Worm (Caenorhabditis elegans) whole organism, early embryonic: ENCODE results near the gene lips-11.

ENCODE experiments used
- ama-1 ChIP-seq: fragments of 150-350 bp; optimal IDR thresholded peaks from 2 replicates; lab custom pipeline; 2014
- ceh-13 ChIP-seq: fragments of 200-800 bp; sonication (Bioruptor generic); optimal IDR thresholded peaks from 2 replicates; lab custom pipeline; 2018; ENCODE audit warnings: mild to moderate bottlenecking, missing genetic modification characterization, missing compliant biosample characterization
- ets-7 ChIP-seq: sonication (generic microtip); optimal IDR thresholded peaks from 2 replicates; lab custom pipeline; 2016; ENCODE audit warnings: missing genotype, missing genetic modification characterization, missing compliant biosample characterization
- flt-1 ChIP-seq: fragments of 200-800 bp; sonication (Bioruptor generic); IDR thresholded peaks from 2 replicates; pipeline ENCODE4 v1.3.6; 2022; ENCODE audit warnings: missing genetic modification characterization, missing compliant biosample characterization
- hmbx-1 ChIP-seq: sonication (generic microtip); optimal IDR thresholded peaks from 2 replicates; lab custom pipeline; 2016; ENCODE audit warnings: mild to moderate bottlenecking, missing genetic modification characterization, missing compliant biosample characterization
- pes-1 ChIP-seq: fragments of 200-800 bp; sonication (Bioruptor generic); IDR thresholded peaks from 2 replicates; pipeline ENCODE4 v1.3.6; 2022; ENCODE audit warnings: missing genetic modification reagents, missing genetic modification characterization, missing compliant biosample characterization
- scrt-1 ChIP-seq: fragments of 200-800 bp; sonication (Bioruptor generic); IDR thresholded peaks from 2 replicates; pipeline ENCODE4 v1.3.6; 2022; ENCODE audit warnings: missing genetic modification characterization, missing compliant biosample characterization
- sea-1 ChIP-seq: fragments of 200-800 bp; sonication (Bioruptor generic); conservative IDR thresholded peaks from 2 replicates; pipeline ENCODE4 v1.3.6; 2022; ENCODE audit warnings: missing genetic modification characterization, missing compliant biosample characterization
- tbx-11 ChIP-seq: fragments of 200-800 bp; sonication (Bioruptor generic); IDR thresholded peaks from 2 replicates; pipeline ENCODE4 v1.3.6; 2022; ENCODE audit warnings: missing genetic modification characterization, missing compliant biosample characterization
- tra-4 ChIP-seq: sonication (generic microtip); optimal IDR thresholded peaks from 2 replicates; lab custom pipeline; 2017; ENCODE audit warnings: missing genetic modification characterization, missing compliant biosample characterization

ce11 chrII:1149390-1149789, 38.6 kb upstream of the lips-11 start:
- no peak for TF ChIP-seq ceh-13 (GFP tag; lab: Kevin White, UChicago)
- no peak for TF ChIP-seq flt-1 (GFP tag; lab: Robert Waterston, UW)
- no peak for TF ChIP-seq ama-1 (lab: Kevin White, UChicago)
- no peak for TF ChIP-seq ets-7 (tag; lab: Kevin White, UChicago)
- TF ChIP-seq hmbx-1, result no peak
- TF ChIP-seq tbx-11 (GFP tag; lab: Robert Waterston, UW), result no peak
- no peak for TF ChIP-seq sea-1
- no peak for TF ChIP-seq pes-1 (GFP tag; lab: Robert Waterston, UW)
- no peak for TF ChIP-seq scrt-1 (GFP tag; lab: Robert Waterston, UW)
- TF ChIP-seq tra-4, result no peak
